Worm (Caenorhabditis elegans) whole organism, early embryonic: ENCODE data around the gene fbxl-1.

Experiments used
- aly-1 ChIP-seq: sonication (generic microtip); optimal IDR thresholded peaks from 2 replicates; lab custom pipeline; 2016; ENCODE audit warnings: missing genetic modification characterization, missing compliant biosample characterization
- ama-1 ChIP-seq: fragments of 150-350 bp; optimal IDR thresholded peaks from 2 replicates; lab custom pipeline; 2014
- ceh-13 ChIP-seq: fragments of 200-800 bp; sonication (Bioruptor generic); optimal IDR thresholded peaks from 2 replicates; lab custom pipeline; 2018; ENCODE audit warnings: mild to moderate bottlenecking, missing genetic modification characterization, missing compliant biosample characterization
- flt-1 ChIP-seq: fragments of 200-800 bp; sonication (Bioruptor generic); IDR thresholded peaks from 2 replicates; pipeline ENCODE4 v1.3.6; 2022; ENCODE audit warnings: missing genetic modification characterization, missing compliant biosample characterization
- hmg-4 ChIP-seq: fragments of 200-800 bp; sonication (Bioruptor generic); optimal IDR thresholded peaks from 2 replicates; lab custom pipeline; 2018; ENCODE audit warnings: mild to moderate bottlenecking, missing genetic modification characterization, missing compliant biosample characterization
- hnd-1 ChIP-seq: sonication (generic microtip); optimal IDR thresholded peaks from 2 replicates; lab custom pipeline; 2016; ENCODE audit warnings: missing genetic modification characterization, missing compliant biosample characterization
- pes-1 ChIP-seq: fragments of 200-800 bp; sonication (Bioruptor generic); IDR thresholded peaks from 2 replicates; pipeline ENCODE4 v1.3.6; 2022; ENCODE audit warnings: missing genetic modification reagents, missing genetic modification characterization, missing compliant biosample characterization
- sea-1 ChIP-seq: fragments of 200-800 bp; sonication (Bioruptor generic); conservative IDR thresholded peaks from 2 replicates; pipeline ENCODE4 v1.3.6; 2022; ENCODE audit warnings: missing genetic modification characterization, missing compliant biosample characterization
- tra-4 ChIP-seq: sonication (generic microtip); optimal IDR thresholded peaks from 2 replicates; lab custom pipeline; 2017; ENCODE audit warnings: missing genetic modification characterization, missing compliant biosample characterization

ce11 chrIII:8275871-8276270 lies 48.2 kb downstream of the fbxl-1 start, which contains the start of gene clec-160:
- TF ChIP-seq hnd-1 (tag; lab: Kevin White, UChicago), result no peak
- no peak for TF ChIP-seq ceh-13 (GFP tag; lab: Kevin White, UChicago)
- TF ChIP-seq ama-1, result no peak
- TF ChIP-seq tra-4, result no peak
- no peak for TF ChIP-seq flt-1
- TF ChIP-seq hmg-4 (GFP tag; lab: Kevin White, UChicago), result no peak
- TF ChIP-seq aly-1 (tag; lab: Kevin White, UChicago), result no peak
- no peak for TF ChIP-seq sea-1 (GFP tag; lab: Robert Waterston, UW)
- TF ChIP-seq pes-1 (GFP tag; lab: Robert Waterston, UW), result no peak
